Worm (Caenorhabditis elegans) whole organism, mixed stage, embryonic: ENCODE measurements around the gene fbxc-54.

Experiments
- elt-3 ChIP-seq: fragments of 150-350 bp; optimal IDR thresholded peaks from 2 replicates; lab custom pipeline; 2014; ENCODE audit warnings: missing biosample characterization, missing genetic modification characterization
- lsy-2 ChIP-seq: fragments of 150-350 bp; optimal IDR thresholded peaks from 2 replicates; lab custom pipeline; 2014; ENCODE audit warnings: missing biosample characterization, missing genetic modification characterization
- mep-1 ChIP-seq: fragments of 150-350 bp; optimal IDR thresholded peaks from 2 replicates; lab custom pipeline; 2017; ENCODE audit warnings: missing biosample characterization, missing genetic modification reagents, missing genetic modification characterization, inconsistent platforms
- nhr-12 ChIP-seq: fragments of 150-350 bp; optimal IDR thresholded peaks from 2 replicates; lab custom pipeline; 2014; ENCODE audit warnings: missing biosample characterization, missing genetic modification characterization
- snpc-4 ChIP-seq: fragments of 150-350 bp; optimal IDR thresholded peaks from 2 replicates; lab custom pipeline; 2014; ENCODE audit warnings: missing biosample characterization, missing genetic modification characterization
- unc-39 ChIP-seq: fragments of 150-350 bp; optimal IDR thresholded peaks from 2 replicates; lab custom pipeline; 2014; ENCODE audit warnings: missing biosample characterization, missing genetic modification characterization
- ztf-11 ChIP-seq: fragments of 150-350 bp; optimal IDR thresholded peaks from 2 replicates; lab custom pipeline; 2014; ENCODE audit warnings: missing biosample characterization, missing genetic modification characterization

ce11 chrII:11783-12182 lies 19.7 kb upstream of the fbxc-54 start, which contains the start of gene best-4:
- TF ChIP-seq nhr-12 (tag; lab: Kevin White, UChicago) (no peak), ztf-11 (tag; lab: Kevin White, UChicago) (no peak), elt-3 (tag; lab: Kevin White, UChicago) (no peak), snpc-4 (tag; lab: Kevin White, UChicago) (no peak), lsy-2 (no peak), unc-39 (tag; lab: Kevin White, UChicago) (no peak), mep-1 (no peak)
